Fruit fly (Drosophila melanogaster) whole organism, embryonic: ENCODE measurements around the gene Cpr65Az.
A peak's percentile ranks its signal among the peaks of the same experiment; 100 is the strongest.

Source experiments
- Abd-B ChIP-seq: fragments of 200-800 bp; sonication (Bioruptor generic); optimal IDR thresholded peaks from 2 replicates; lab custom pipeline; 2018; ENCODE audit warnings: missing biosample characterization, mild to moderate bottlenecking, missing genetic modification characterization, moderate library complexity
- Atf6 ChIP-seq: fragments of 200-800 bp; sonication (Bioruptor generic); IDR thresholded peaks from 2 replicates; pipeline ENCODE4 v1.3.6; 2022; ENCODE audit warnings: missing biosample characterization, missing genetic modification characterization
- Awh ChIP-seq: fragments of 200-800 bp; sonication (Bioruptor generic); IDR thresholded peaks from 2 replicates; pipeline ENCODE4, ENCODE4 v1.3.6; 2022; ENCODE audit warnings: missing biosample characterization, missing genetic modification characterization
- Bdp1 ChIP-seq: fragments of 200-800 bp; sonication (Bioruptor generic); optimal IDR thresholded peaks from 3 replicates; lab custom pipeline; 2016; ENCODE audit warnings: missing biosample characterization, missing genetic modification characterization
- CG10543 ChIP-seq: fragments of 200-800 bp; sonication (Bioruptor generic); optimal IDR thresholded peaks from 3 replicates; lab custom pipeline; 2017; ENCODE audit warnings: missing biosample characterization, mild to moderate bottlenecking, missing genetic modification characterization, moderate library complexity
- CG10565 ChIP-seq: fragments of 200-800 bp; sonication (Bioruptor generic); optimal IDR thresholded peaks from 3 replicates; lab custom pipeline; 2016; ENCODE audit warnings: missing biosample characterization, mild to moderate bottlenecking, missing genetic modification characterization
- CG10654 ChIP-seq: fragments of 200-800 bp; sonication (Bioruptor generic); optimal IDR thresholded peaks from 2 replicates; lab custom pipeline; 2016; ENCODE audit warnings: missing biosample characterization, missing genetic modification characterization
- CG11398 ChIP-seq: fragments of 200-800 bp; sonication (Bioruptor generic); optimal IDR thresholded peaks from 2 replicates; lab custom pipeline; 2016; ENCODE audit warnings: missing biosample characterization, missing genetic modification characterization
- CG11696 ChIP-seq: fragments of 200-800 bp; sonication (Bioruptor generic); IDR thresholded peaks from 2 replicates; pipeline ENCODE4 v1.3.6; 2022; ENCODE audit warnings: missing biosample characterization, missing genetic modification characterization
- CG12219 ChIP-seq: fragments of 200-800 bp; sonication (Bioruptor generic); optimal IDR thresholded peaks from 3 replicates; lab custom pipeline; 2018; ENCODE audit warnings: missing biosample characterization, mild to moderate bottlenecking, missing genetic modification characterization
- CG12942 ChIP-seq: fragments of 200-800 bp; sonication (Bioruptor generic); optimal IDR thresholded peaks from 3 replicates; lab custom pipeline; 2016; ENCODE audit warnings: missing biosample characterization, missing genetic modification characterization
- CG13775 ChIP-seq: fragments of 200-800 bp; sonication (Bioruptor generic); optimal IDR thresholded peaks from 3 replicates; lab custom pipeline; 2017; ENCODE audit warnings: missing biosample characterization, mild to moderate bottlenecking, missing genetic modification characterization
- CG14050 ChIP-seq: fragments of 200-800 bp; sonication (Bioruptor generic); IDR thresholded peaks from 3 replicates; pipeline ENCODE4 v1.3.6; 2022; ENCODE audit warnings: missing biosample characterization, missing genetic modification characterization
- CG17912 ChIP-seq: fragments of 200-800 bp; sonication (Bioruptor generic); optimal IDR thresholded peaks from 2 replicates; lab custom pipeline; 2018; ENCODE audit warnings: missing biosample characterization, mild to moderate bottlenecking, missing genetic modification characterization
- CG18764 ChIP-seq: fragments of 200-800 bp; sonication (Bioruptor generic); optimal IDR thresholded peaks from 3 replicates; lab custom pipeline; 2016; ENCODE audit warnings: missing biosample characterization, missing genetic modification characterization
- CG2129 ChIP-seq: fragments of 200-800 bp; sonication (Bioruptor generic); IDR thresholded peaks from 2 replicates; pipeline ENCODE4 v1.3.6; 2022; ENCODE audit warnings: missing biosample characterization, missing genetic modification characterization; ENCODE audit not compliant: partially characterized antibody
- CG2889 ChIP-seq: fragments of 200-800 bp; sonication (Bioruptor generic); IDR thresholded peaks from 3 replicates; pipeline ENCODE4 v1.3.6; 2022; ENCODE audit warnings: missing biosample characterization, missing genetic modification characterization
- CG31224 ChIP-seq: fragments of 200-800 bp; sonication (Bioruptor generic); IDR thresholded peaks from 2 replicates; pipeline ENCODE4 v1.3.6; 2022; ENCODE audit warnings: missing biosample characterization, missing genetic modification characterization
- CG43689 ChIP-seq: fragments of 200-800 bp; sonication (Bioruptor generic); IDR thresholded peaks from 2 replicates; pipeline ENCODE4 v1.3.6; 2022; ENCODE audit warnings: missing biosample characterization, missing genetic modification characterization
- CG7357 ChIP-seq: fragments of 200-800 bp; sonication (Bioruptor generic); IDR thresholded peaks from 3 replicates; pipeline ENCODE4 v1.3.6; 2022; ENCODE audit warnings: missing biosample characterization, missing genetic modification characterization
- CG7928 ChIP-seq: fragments of 200-800 bp; sonication (Bioruptor generic); optimal IDR thresholded peaks from 2 replicates; lab custom pipeline; 2017; ENCODE audit warnings: missing biosample characterization, mild to moderate bottlenecking, missing genetic modification characterization
- CG8290 ChIP-seq, 3 experiments: fragments of 200-800 bp; sonication (Bioruptor generic); optimal IDR thresholded peaks; 2 replicates each; lab custom pipeline; 2016 to 2019; ENCODE audit warnings: missing biosample characterization in 3 of 3, missing genetic modification characterization in 3 of 3, mild to moderate bottlenecking in 2 of 3, moderate library complexity in 1 of 3
- CG9215 ChIP-seq: fragments of 200-800 bp; sonication (Bioruptor generic); IDR thresholded peaks from 2 replicates; pipeline ENCODE4 v1.3.6; 2022; ENCODE audit warnings: missing biosample characterization, missing genetic modification characterization
- Deaf1 ChIP-seq: fragments of 200-800 bp; optimal IDR thresholded peaks from 3 replicates; lab custom pipeline; 2019; ENCODE audit warnings: missing biosample characterization, mild to moderate bottlenecking, missing genetic modification characterization, moderate library complexity
- HLH54F ChIP-seq: fragments of 200-800 bp; sonication (Bioruptor generic); optimal IDR thresholded peaks from 3 replicates; lab custom pipeline; 2016; ENCODE audit warnings: missing biosample characterization, missing genetic modification characterization
- Hey ChIP-seq: fragments of 200-800 bp; sonication (Bioruptor generic); optimal IDR thresholded peaks from 3 replicates; lab custom pipeline; 2018; ENCODE audit warnings: missing biosample characterization, mild to moderate bottlenecking, missing genetic modification characterization
- HmgD ChIP-seq: fragments of 200-800 bp; sonication (Bioruptor generic); optimal IDR thresholded peaks from 3 replicates; lab custom pipeline; 2016; ENCODE audit warnings: missing biosample characterization, missing genetic modification characterization
- Hr3 ChIP-seq: fragments of 200-800 bp; sonication (Bioruptor generic); optimal IDR thresholded peaks from 3 replicates; lab custom pipeline; 2016; ENCODE audit warnings: missing biosample characterization, missing genetic modification characterization
- Jarid2 ChIP-seq: fragments of 200-800 bp; sonication (Bioruptor generic); optimal IDR thresholded peaks from 3 replicates; lab custom pipeline; 2017; ENCODE audit warnings: mild to moderate bottlenecking, missing biosample characterization, missing genetic modification reagents, missing genetic modification characterization
- Lpt ChIP-seq: fragments of >200 bp; optimal IDR thresholded peaks from 2 replicates; lab custom pipeline; 2018; ENCODE audit warnings: missing biosample characterization, missing genetic modification characterization
- Mad ChIP-seq: fragments of 200-800 bp; sonication (Bioruptor generic); optimal IDR thresholded peaks from 2 replicates; lab custom pipeline; 2016; ENCODE audit warnings: missing biosample characterization, missing genetic modification characterization
- Mes4 ChIP-seq: fragments of 200-800 bp; sonication (Bioruptor generic); optimal IDR thresholded peaks from 2 replicates; lab custom pipeline; 2016; ENCODE audit warnings: missing biosample characterization, missing genetic modification characterization
- al ChIP-seq: fragments of 200-800 bp; sonication (Bioruptor generic); IDR thresholded peaks from 2 replicates; pipeline ENCODE4 v1.3.6; 2022; ENCODE audit warnings: missing biosample characterization, missing genetic modification characterization
- bcd ChIP-seq: fragments of 200-800 bp; sonication (Bioruptor generic); optimal IDR thresholded peaks from 2 replicates; lab custom pipeline; 2017; ENCODE audit warnings: missing biosample characterization, mild to moderate bottlenecking, missing genetic modification characterization
- danr ChIP-seq: fragments of 200-800 bp; sonication (Bioruptor generic); IDR thresholded peaks from 2 replicates; pipeline ENCODE4 v1.3.6; 2022; ENCODE audit warnings: missing biosample characterization, missing genetic modification characterization
- disco-r ChIP-seq: fragments of 200-800 bp; sonication (Bioruptor generic); optimal IDR thresholded peaks from 2 replicates; lab custom pipeline; 2016; ENCODE audit warnings: missing biosample characterization, missing genetic modification characterization
- esg ChIP-seq: fragments of 200-800 bp; sonication (Bioruptor generic); conservative IDR thresholded peaks from 2 replicates; pipeline ENCODE4 v1.3.6; 2022; ENCODE audit warnings: missing biosample characterization, missing genetic modification characterization
- fd96Cb ChIP-seq: fragments of 200-800 bp; sonication (Bioruptor generic); optimal IDR thresholded peaks from 2 replicates; lab custom pipeline; 2018; ENCODE audit warnings: missing biosample characterization, mild to moderate bottlenecking, missing genetic modification characterization, moderate library complexity
- h ChIP-seq: fragments of >200 bp; optimal IDR thresholded peaks from 2 replicates; lab custom pipeline; 2017
- hkb ChIP-seq, 2 experiments: fragments of 200-800 bp in 1 of 2; fragments of >200 bp in 1 of 2; sonication (Bioruptor generic) in 1 of 2; IDR thresholded peaks in 1 of 2; optimal IDR thresholded peaks in 1 of 2; 2 replicates each; pipeline versions ENCODE4 v1.3.6 to Lab custom; 2017 to 2022; ENCODE audit warnings: missing biosample characterization in 1 of 2, missing genetic modification characterization in 1 of 2
- inv ChIP-seq: fragments of 200-800 bp; sonication (Bioruptor generic); IDR thresholded peaks from 2 replicates; pipeline ENCODE4 v1.3.6; 2022; ENCODE audit warnings: missing biosample characterization, missing genetic modification characterization; ENCODE audit not compliant: partially characterized antibody
- ken ChIP-seq: fragments of 200-800 bp; sonication (Bioruptor generic); IDR thresholded peaks from 3 replicates; pipeline ENCODE4 v1.3.6; 2022; ENCODE audit warnings: missing biosample characterization, missing genetic modification characterization
- lilli ChIP-seq: fragments of 200-800 bp; sonication (Bioruptor generic); optimal IDR thresholded peaks from 3 replicates; lab custom pipeline; 2016; ENCODE audit warnings: missing biosample characterization, missing genetic modification characterization
- nerfin-1 ChIP-seq: fragments of 200-800 bp; sonication (Bioruptor generic); optimal IDR thresholded peaks from 3 replicates; lab custom pipeline; 2019; ENCODE audit warnings: missing biosample characterization, mild to moderate bottlenecking, missing genetic modification characterization, moderate library complexity
- oc ChIP-seq: fragments of 200-800 bp; sonication (Bioruptor generic); optimal IDR thresholded peaks from 2 replicates; lab custom pipeline; 2018; ENCODE audit warnings: missing biosample characterization, mild to moderate bottlenecking, missing genetic modification characterization, moderate library complexity
- sna ChIP-seq: fragments of 200-800 bp; sonication (Bioruptor generic); IDR thresholded peaks from 2 replicates; pipeline ENCODE4 v1.3.6; 2022; ENCODE audit warnings: missing biosample characterization, missing genetic modification characterization; ENCODE audit not compliant: partially characterized antibody
- tll ChIP-seq, 2 experiments: fragments of 200-800 bp in 1 of 2; fragments of >200 bp in 1 of 2; sonication (Bioruptor generic) in 1 of 2; optimal IDR thresholded peaks; 2 replicates each; lab custom pipeline; 2017 to 2019; ENCODE audit warnings: missing biosample characterization in 2 of 2, missing genetic modification characterization in 2 of 2, mild to moderate bottlenecking in 1 of 2, moderate library complexity in 1 of 2
- yki ChIP-seq: fragments of >200 bp; optimal IDR thresholded peaks from 3 replicates; lab custom pipeline; 2018
- zen ChIP-seq: fragments of 200-800 bp; sonication (Bioruptor generic); optimal IDR thresholded peaks from 3 replicates; lab custom pipeline; 2018; ENCODE audit warnings: missing biosample characterization, mild to moderate bottlenecking, missing genetic modification characterization, moderate library complexity

Gene Cpr65Az

dm6 chr3L:6192822-6193555 is 32.4 kb downstream of the Cpr65Az start, which contains the start of the genes Sf3b6 and Tnpo (continued):
- TF ChIP-seq hkb (optimal IDR thresholded peaks at IDR 0.05; lab: Kevin White, UChicago) (no peak), hkb (GFP tag; IDR thresholded peaks at IDR 0.05; lab: Robert Waterston, UW) (peak; percentile 72), CG7357 (peak; percentile 82), ken (GFP tag; lab: Robert Waterston, UW) (peak; percentile 85), Mes4 (GFP tag; lab: Kevin White, UChicago) (peak; percentile 63), Deaf1 (peak; percentile 55), danr (GFP tag; lab: Robert Waterston, UW) (peak; percentile 71; the same call in 1 of the 2 replicates), CG2129 (GFP tag; lab: Robert Waterston, UW) (peak; percentile 52), zen (tag; lab: Kevin White, UChicago) (peak; percentile 83), esg (GFP tag; lab: Robert Waterston, UW) (peak; percentile 86), CG2889 (GFP tag; lab: Robert Waterston, UW) (peak; percentile 40; the same call in 1 of the 3 replicates), fd96Cb (tag; lab: Kevin White, UChicago) (peak; percentile 72), inv (peak; percentile 48; the same call in 1 of the 2 replicates), lilli (GFP tag; lab: Kevin White, UChicago) (peak; percentile 87), Atf6 (GFP tag; lab: Robert Waterston, UW) (peak; percentile 74), CG10565 (GFP tag; lab: Kevin White, UChicago) (no peak), CG8290 (GFP tag; optimal IDR thresholded peaks at IDR 0.05; lab: Kevin White, UChicago) (peak; percentile 79), CG8290 (tag; optimal IDR thresholded peaks at IDR 0.05; lab: Kevin White, UChicago) (peak in 1 of 2 experiments; percentile 66), Hey (tag; lab: Kevin White, UChicago) (no peak), CG31224 (GFP tag; lab: Robert Waterston, UW) (peak; percentile 81), HmgD (GFP tag; lab: Kevin White, UChicago) (peak; percentile 9), al (peak; percentile 84), Jarid2 (GFP tag; lab: Kevin White, UChicago) (no peak), CG14050 (GFP tag; lab: Robert Waterston, UW) (peak; percentile 62; the same call in 2 of the 3 replicates), tll (GFP tag; optimal IDR thresholded peaks at IDR 0.05; lab: Kevin White, UChicago) (peak; percentile 43 to 78), CG13775 (GFP tag; lab: Kevin White, UChicago) (peak; percentile 92), Bdp1 (GFP tag; lab: Kevin White, UChicago) (peak; percentile 63), h (lab: Kevin White, UChicago) (no peak), sna (GFP tag; lab: Robert Waterston, UW) (peak; percentile 61; the same call in 1 of the 2 replicates), HLH54F (peak; percentile 77), CG17912 (GFP tag; lab: Kevin White, UChicago) (no peak), CG43689 (GFP tag; lab: Robert Waterston, UW) (0 out of 2 replicates have a peak, but pooled peaks have one; percentile 12), CG11398 (GFP tag; lab: Kevin White, UChicago) (no peak), CG11696 (GFP tag; lab: Robert Waterston, UW) (peak; percentile 31; the same call in 1 of the 2 replicates), CG18764 (peak; percentile 64), oc (tag; lab: Kevin White, UChicago) (no peak), Mad (GFP tag; lab: Kevin White, UChicago) (peak; percentile 75), CG9215 (peak; percentile 88), yki (lab: Kevin White, UChicago) (no peak), Hr3 (GFP tag; lab: Kevin White, UChicago) (peak; percentile 87), CG10654 (GFP tag; lab: Kevin White, UChicago) (peak; percentile 67), Lpt (no peak), Awh (GFP tag; lab: Robert Waterston, UW) (peak; percentile 50), CG12942 (GFP tag; lab: Kevin White, UChicago) (peak; percentile 83), CG12219 (GFP tag; lab: Kevin White, UChicago) (no peak), bcd (GFP tag; lab: Kevin White, UChicago) (peak; percentile 85), CG7928 (GFP tag; lab: Kevin White, UChicago) (peak; percentile 47), Abd-B (no peak), nerfin-1 (tag; lab: Kevin White, UChicago) (peak; percentile 67), disco-r (GFP tag; lab: Kevin White, UChicago) (peak; percentile 33), CG10543 (GFP tag; lab: Kevin White, UChicago) (peak; percentile 84)
